Fruit fly (Drosophila melanogaster): ENCODE measurements around the gene CG31121.
A peak's percentile ranks its signal among the peaks of the same experiment; 100 is the strongest.

dm6 chr3R:24870389-24871048, 23.9 kb downstream of the CG31121 start, which contains the start of gene CycB3:
- TF ChIP-seq Abd-B (GFP tag; optimal IDR thresholded peaks at IDR 0.05) (no peak), foxo (GFP tag; optimal IDR thresholded peaks at IDR 0.05) (no peak), dmrt93B (GFP tag; optimal IDR thresholded peaks at IDR 0.05) (no peak), Rel (GFP tag; optimal IDR thresholded peaks at IDR 0.05) (no peak), Rel (tag; optimal IDR thresholded peaks at IDR 0.05) (peak; percentile 50)
